Fruit fly (Drosophila melanogaster): ENCODE measurements around the gene CG17600.

Gene CG17600

DNA sequence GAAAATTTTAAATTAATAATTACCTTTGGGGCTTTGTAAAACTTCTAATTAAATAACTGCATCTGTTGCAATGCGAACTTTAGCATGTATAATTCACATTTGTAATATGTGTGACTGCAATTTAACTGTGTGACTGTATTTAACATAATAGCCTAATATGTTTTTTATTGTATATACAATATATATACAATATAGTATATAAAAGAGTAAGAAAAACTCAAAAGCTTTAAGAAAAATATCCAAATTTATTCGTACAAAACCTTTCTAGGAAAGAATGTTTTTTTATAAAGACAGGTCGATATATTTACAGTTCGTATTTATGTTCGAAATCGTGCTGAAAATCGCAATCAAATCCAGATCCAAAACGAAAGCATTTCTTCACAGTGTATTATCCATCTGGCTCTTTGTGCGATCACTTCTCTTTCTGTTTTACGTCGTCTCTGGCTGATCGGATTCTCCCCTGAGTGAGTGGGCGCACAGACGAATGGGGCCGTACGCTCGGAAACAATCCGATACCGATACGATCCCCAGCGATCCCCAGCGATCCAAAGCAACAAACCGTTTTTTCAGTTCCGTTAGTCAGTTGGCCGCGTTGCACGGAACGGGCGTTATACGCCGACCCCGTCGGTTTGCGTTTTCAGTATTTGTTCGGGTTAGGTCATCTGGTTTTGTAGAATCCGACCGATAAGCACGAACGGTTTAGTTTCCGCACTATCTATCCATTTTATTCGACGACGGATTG lies 23.8 kb upstream of the CG17600 start (continued):
- TF ChIP-seq caup (GFP tag; optimal IDR thresholded peaks at IDR 0.05; ENCODE audit: severe bottlenecking) (peak; percentile 17), CG12769 (tag; optimal IDR thresholded peaks at IDR 0.05) (peak; percentile 87), sens (GFP tag) (peak; percentile 62), run (tag; optimal IDR thresholded peaks at IDR 0.05) (no peak), grn (GFP tag; optimal IDR thresholded peaks at IDR 0.05) (peak; percentile 18), pb (GFP tag; optimal IDR thresholded peaks at IDR 0.05) (no peak), CG1024 (GFP tag; IDR thresholded peaks at IDR 0.05) (no peak), CG4424 (GFP tag; optimal IDR thresholded peaks at IDR 0.05) (peak; percentile 63), CG1602 (GFP tag; optimal IDR thresholded peaks at IDR 0.05) (peak; percentile 34), Hr39 (optimal IDR thresholded peaks at IDR 0.05) (no peak), Doc3 (GFP tag; IDR thresholded peaks at IDR 0.05; ENCODE audit: partially characterized antibody) (no peak), CG8359 (GFP tag; optimal IDR thresholded peaks at IDR 0.05; ENCODE audit: borderline replicate concordance) (peak; percentile 51), CG2199 (GFP tag; IDR thresholded peaks at IDR 0.05) (peak; percentile 96), bowl (GFP tag; IDR thresholded peaks at IDR 0.05) (no peak), CG7963 (GFP tag; IDR thresholded peaks at IDR 0.05; ENCODE audit: partially characterized antibody) (no peak), YL-1 (GFP tag; optimal IDR thresholded peaks at IDR 0.05) (no peak), ranshi (GFP tag; IDR thresholded peaks at IDR 0.05) (no peak; the same call in 1 of the 2 replicates), CG1792 (GFP tag; optimal IDR thresholded peaks at IDR 0.05) (no peak), zfh2 (GFP tag; optimal IDR thresholded peaks at IDR 0.05) (peak; percentile 28), CG10431 (GFP tag; optimal IDR thresholded peaks at IDR 0.05) (no peak), gt (GFP tag; IDR thresholded peaks at IDR 0.05) (no peak), tgo (GFP tag; IDR thresholded peaks at IDR 0.05) (peak; percentile 50), ken (GFP tag; IDR thresholded peaks at IDR 0.05) (no peak), CG10462 (GFP tag; optimal IDR thresholded peaks at IDR 0.05) (no peak), ind (GFP tag; optimal IDR thresholded peaks at IDR 0.05) (peak; percentile 59), CG10147 (GFP tag; optimal IDR thresholded peaks at IDR 0.05) (peak; percentile 64), twi (tag; optimal IDR thresholded peaks at IDR 0.05) (no peak), Bgb (GFP tag; IDR thresholded peaks at IDR 0.05; ENCODE audit: partially characterized antibody) (peak; percentile 23; the same call in 1 of the 2 replicates), CG12104 (GFP tag; optimal IDR thresholded peaks at IDR 0.05) (peak; percentile 64), gsb-n (tag; optimal IDR thresholded peaks at IDR 0.05) (peak; percentile 38), wek (GFP tag; optimal IDR thresholded peaks at IDR 0.05) (no peak), CG12391 (tag; optimal IDR thresholded peaks at IDR 0.05) (no peak), Asciz (GFP tag; optimal IDR thresholded peaks at IDR 0.05) (peak; percentile 47), CG10654 (GFP tag; optimal IDR thresholded peaks at IDR 0.05) (peak; percentile 49), phol (tag; optimal IDR thresholded peaks at IDR 0.05) (peak; percentile 75), CG16813 (GFP tag; IDR thresholded peaks at IDR 0.05; ENCODE audit: partially characterized antibody) (no peak), CG13123 (GFP tag; optimal IDR thresholded peaks at IDR 0.05) (peak; percentile 6), cad (GFP tag; optimal IDR thresholded peaks at IDR 0.05) (no peak), CG9932 (GFP tag; IDR thresholded peaks at IDR 0.05) (peak; percentile 54; the same call in 1 of the 2 replicates), lov (optimal IDR thresholded peaks at IDR 0.05) (no peak), lov (GFP tag; IDR thresholded peaks at IDR 0.05) (no peak), CG5953 (GFP tag; IDR thresholded peaks at IDR 0.05) (no peak), chif (GFP tag; optimal IDR thresholded peaks at IDR 0.05) (no peak), CG18599 (GFP tag; optimal IDR thresholded peaks at IDR 0.05) (peak; percentile 56), CG6791 (GFP tag; IDR thresholded peaks at IDR 0.05; ENCODE audit: partially characterized antibody) (no peak), HmgZ (tag; optimal IDR thresholded peaks at IDR 0.05) (no peak), lilli (GFP tag; optimal IDR thresholded peaks at IDR 0.05) (peak; percentile 12), CG3407 (GFP tag; optimal IDR thresholded peaks at IDR 0.05) (peak; percentile 20), luna (GFP tag; optimal IDR thresholded peaks at IDR 0.05) (no peak), hkb (optimal IDR thresholded peaks at IDR 0.05) (no peak), hkb (GFP tag; IDR thresholded peaks at IDR 0.05) (no peak)

Data from whole organism, embryonic.